Fruit fly (Drosophila melanogaster) Kc167 (cell line): Measurements from ENCODE around the gene CG31275.

Source experiments
- Myc ChIP-seq: fragments of >200 bp; optimal IDR thresholded peaks from 2 replicates; lab custom pipeline; 2017; ENCODE audit warnings: missing external identifiers
- Sin3A ChIP-seq: fragments of >200 bp; optimal IDR thresholded peaks from 2 replicates; lab custom pipeline; 2018; ENCODE audit warnings: missing external identifiers
- h ChIP-seq: fragments of >200 bp; optimal IDR thresholded peaks from 3 replicates; lab custom pipeline; 2018; ENCODE audit warnings: missing external identifiers
- psq ChIP-seq: fragments of >200 bp; optimal IDR thresholded peaks from 2 replicates; lab custom pipeline; 2017; ENCODE audit warnings: missing external identifiers
- ttk ChIP-seq: sonication (Bioruptor generic); optimal IDR thresholded peaks from 2 replicates; lab custom pipeline; 2017; ENCODE audit warnings: missing external identifiers

dm6 chr3R:16735834-16736233 is 15.3 kb downstream of the CG31275 start:
- TF ChIP-seq Sin3A (lab: Kevin White, UChicago) (no peak), Myc (lab: Kevin White, UChicago) (no peak), h (lab: Kevin White, UChicago) (no peak), psq (lab: Kevin White, UChicago) (no peak), ttk (lab: Kevin White, UChicago) (no peak)
